Worm (Caenorhabditis elegans): ENCODE data around the gene fbf-2.

fbf-2 gene

ce11 chrII:6109989-6110388 is 18.7 kb upstream of the fbf-2 start:
- TF ChIP-seq nhr-48 (tag; optimal IDR thresholded peaks at IDR 0.05) (no peak), ctbp-1 (GFP tag; IDR thresholded peaks at IDR 0.05) (no peak), zfp-3 (GFP tag; conservative IDR thresholded peaks at IDR 0.05) (no peak), zag-1 (tag; optimal IDR thresholded peaks at IDR 0.05) (no peak), hlh-30 (tag; optimal IDR thresholded peaks at IDR 0.05; ENCODE audit: insufficient read depth) (no peak), zip-11 (GFP tag; IDR thresholded peaks at IDR 0.05) (no peak), ceh-28 (tag; optimal IDR thresholded peaks at IDR 0.05) (no peak), spr-3 (GFP tag; optimal IDR thresholded peaks at IDR 0.05) (no peak), dpl-1 (GFP tag; optimal IDR thresholded peaks at IDR 0.05) (no peak), ceh-82 (tag; optimal IDR thresholded peaks at IDR 0.05) (no peak), F26F4.8 (GFP tag; conservative IDR thresholded peaks at IDR 0.05) (no peak), zip-2 (tag; optimal IDR thresholded peaks at IDR 0.05) (no peak), lin-1 (GFP tag; IDR thresholded peaks at IDR 0.05) (no peak), nhr-11 (tag; optimal IDR thresholded peaks at IDR 0.05) (no peak), php-3 (GFP tag; IDR thresholded peaks at IDR 0.05) (no peak), nhr-76 (tag; optimal IDR thresholded peaks at IDR 0.05) (no peak), lsy-2 (tag; optimal IDR thresholded peaks at IDR 0.05) (no peak), hmg-1.1 (GFP tag; IDR thresholded peaks at IDR 0.05) (no peak)

ce11 chrII:6107773-6108172 is 16.5 kb upstream of the fbf-2 start:
- TF ChIP-seq snpc-4 (tag; optimal IDR thresholded peaks at IDR 0.05) (no peak), aha-1 (tag) (peak; percentile 90)

DNA sequence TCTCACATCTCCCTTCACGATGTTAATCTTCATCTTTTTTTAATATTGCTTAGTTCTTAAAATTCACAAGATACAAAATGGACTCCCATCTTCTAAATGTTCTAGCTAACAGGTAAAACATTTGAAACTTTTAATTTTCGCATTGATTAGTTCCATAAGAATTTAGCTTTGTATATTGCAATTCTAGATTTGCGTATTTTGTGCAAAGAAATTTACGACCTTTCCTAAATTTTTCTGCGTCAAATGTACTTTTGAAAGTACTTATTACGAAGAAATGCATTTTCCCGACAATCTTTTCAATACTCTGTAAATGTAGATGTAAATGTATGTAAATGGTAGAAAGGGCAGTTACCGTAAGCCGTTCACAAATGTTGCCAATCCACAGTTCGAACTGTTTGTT is 12.7 kb upstream of the fbf-2 start:
- TF ChIP-seq mep-1 (tag; optimal IDR thresholded peaks at IDR 0.05) (no peak), lin-38 (GFP tag; IDR thresholded peaks at IDR 0.05) (no peak), unc-62 (GFP tag; optimal IDR thresholded peaks at IDR 0.05 in 1 of 2) (peak in 1 of 2 experiments; percentile 94), unc-62 (tag; optimal IDR thresholded peaks at IDR 0.05) (no peak)

- TF ChIP-seq mes-2 (tag; optimal IDR thresholded peaks at IDR 0.05; ENCODE audit: poor library complexity, severe bottlenecking) (no peak), nhr-77 (tag; optimal IDR thresholded peaks at IDR 0.05) (no peak), fkh-10 (GFP tag; optimal IDR thresholded peaks at IDR 0.05) (no peak), ceh-82 (tag; optimal IDR thresholded peaks at IDR 0.05) (no peak), fos-1 (tag; optimal IDR thresholded peaks at IDR 0.05) (no peak), dve-1 (tag; optimal IDR thresholded peaks at IDR 0.05; ENCODE audit: insufficient read depth) (no peak), ZK546.5 (tag; optimal IDR thresholded peaks at IDR 0.05) (no peak), T20F7.1 (GFP tag; optimal IDR thresholded peaks at IDR 0.05) (no peak), tra-1 (GFP tag; IDR thresholded peaks at IDR 0.05) (no peak), D1046.2 (GFP tag; IDR thresholded peaks at IDR 0.05) (no peak), vab-7 (GFP tag; IDR thresholded peaks at IDR 0.05) (no peak), mxl-3 (GFP tag; optimal IDR thresholded peaks at IDR 0.05) (no peak), lin-38 (GFP tag; IDR thresholded peaks at IDR 0.05) (no peak), T26A8.4 (GFP tag; IDR thresholded peaks at IDR 0.05) (no peak), nhr-28 (tag; optimal IDR thresholded peaks at IDR 0.05) (no peak), nhr-25 (tag; optimal IDR thresholded peaks at IDR 0.05; ENCODE audit: borderline replicate concordance, insufficient read depth) (no peak), mdl-1 (tag; optimal IDR thresholded peaks at IDR 0.05) (no peak), snpc-4 (tag; optimal IDR thresholded peaks at IDR 0.05) (no peak)
Observed at ce11 chrII:6101475-6101874, 10.2 kb upstream of the fbf-2 start.

All from whole organism, L4 larva.